Worm (Caenorhabditis elegans) whole organism, L2 larva: Measurements from ENCODE around the gene Y37D8A.5.

Experiments used
- F13H6.1 ChIP-seq: sonication (generic microtip); optimal IDR thresholded peaks from 2 replicates; lab custom pipeline; 2016; ENCODE audit warnings: missing genetic modification characterization, missing compliant biosample characterization
- R02D3.7 ChIP-seq: fragments of 150-350 bp; optimal IDR thresholded peaks from 2 replicates; lab custom pipeline; 2014; ENCODE audit warnings: missing biosample characterization, missing genetic modification characterization
- alr-1 ChIP-seq: fragments of 150-350 bp; optimal IDR thresholded peaks from 2 replicates; lab custom pipeline; 2014; ENCODE audit warnings: missing biosample characterization, missing genetic modification characterization
- ceh-16 ChIP-seq: fragments of 150-350 bp; optimal IDR thresholded peaks from 2 replicates; lab custom pipeline; 2014; ENCODE audit warnings: missing biosample characterization, missing genetic modification characterization
- ceh-82 ChIP-seq: fragments of 150-350 bp; optimal IDR thresholded peaks from 2 replicates; lab custom pipeline; 2014; ENCODE audit warnings: missing biosample characterization, missing genetic modification characterization
- crh-2 ChIP-seq: sonication (generic microtip); optimal IDR thresholded peaks from 2 replicates; lab custom pipeline; 2017; ENCODE audit warnings: missing biosample characterization, missing genetic modification characterization
- dmd-4 ChIP-seq: sonication (generic microtip); optimal IDR thresholded peaks from 2 replicates; lab custom pipeline; 2017; ENCODE audit warnings: missing biosample characterization, missing genetic modification characterization
- egl-27 ChIP-seq: sonication (generic microtip); optimal IDR thresholded peaks from 3 replicates; lab custom pipeline; 2017; ENCODE audit warnings: missing biosample characterization, missing genetic modification reagents, missing genetic modification characterization
- elt-1 ChIP-seq: fragments of 150-350 bp; optimal IDR thresholded peaks from 2 replicates; lab custom pipeline; 2014; ENCODE audit warnings: missing biosample characterization, missing genetic modification characterization
- elt-3 ChIP-seq: sonication (generic microtip); optimal IDR thresholded peaks from 2 replicates; lab custom pipeline; 2017; ENCODE audit warnings: missing biosample characterization, missing genetic modification characterization
- fos-1 ChIP-seq: fragments of 150-350 bp; optimal IDR thresholded peaks from 2 replicates; lab custom pipeline; 2014; ENCODE audit warnings: missing biosample characterization, missing genetic modification characterization
- lin-11 ChIP-seq: fragments of 150-350 bp; sonication (generic microtip); optimal IDR thresholded peaks from 2 replicates; lab custom pipeline; 2014; ENCODE audit warnings: missing biosample characterization, missing genetic modification characterization, inconsistent platforms, mixed read lengths
- lin-13 ChIP-seq: fragments of 150-350 bp; optimal IDR thresholded peaks from 2 replicates; lab custom pipeline; 2014; ENCODE audit warnings: missing biosample characterization, missing genetic modification reagents, missing genetic modification characterization
- lin-39 ChIP-seq: fragments of 150-350 bp; optimal IDR thresholded peaks from 2 replicates; lab custom pipeline; 2014; ENCODE audit warnings: missing biosample characterization, missing genetic modification reagents, missing genetic modification characterization
- lsy-2 ChIP-seq, 2 experiments: fragments of 150-350 bp in 1 of 2; sonication (generic microtip) in 1 of 2; optimal IDR thresholded peaks; 2 replicates each; lab custom pipeline; 2014 to 2017; ENCODE audit warnings: missing biosample characterization in 2 of 2, missing genetic modification characterization in 2 of 2
- mab-5 ChIP-seq: fragments of 150-350 bp; optimal IDR thresholded peaks from 2 replicates; lab custom pipeline; 2014; ENCODE audit warnings: missing biosample characterization, missing genetic modification characterization
- mbf-1 ChIP-seq: sonication (generic microtip); optimal IDR thresholded peaks from 2 replicates; lab custom pipeline; 2017; ENCODE audit warnings: missing biosample characterization, missing genetic modification characterization
- nhr-10 ChIP-seq: sonication (generic microtip); optimal IDR thresholded peaks from 2 replicates; lab custom pipeline; 2017; ENCODE audit warnings: missing biosample characterization, missing genetic modification characterization
- nhr-129 ChIP-seq: fragments of 150-350 bp; optimal IDR thresholded peaks from 2 replicates; lab custom pipeline; 2014; ENCODE audit warnings: missing biosample characterization, missing genetic modification characterization
- nhr-21 ChIP-seq: fragments of 150-350 bp; optimal IDR thresholded peaks from 2 replicates; lab custom pipeline; 2014; ENCODE audit warnings: missing biosample characterization, missing genetic modification characterization
- nhr-23 ChIP-seq: fragments of 150-350 bp; optimal IDR thresholded peaks from 2 replicates; lab custom pipeline; 2014; ENCODE audit warnings: missing biosample characterization, missing genetic modification reagents, missing genetic modification characterization
- nhr-25 ChIP-seq: fragments of 150-350 bp; sonication (generic microtip); optimal IDR thresholded peaks from 3 replicates; lab custom pipeline; 2014; ENCODE audit warnings: missing biosample characterization, missing genetic modification characterization
- nhr-6 ChIP-seq: fragments of 150-350 bp; optimal IDR thresholded peaks from 2 replicates; lab custom pipeline; 2014; ENCODE audit warnings: missing biosample characterization, missing genetic modification characterization
- nhr-77 ChIP-seq: fragments of 150-350 bp; optimal IDR thresholded peaks from 2 replicates; lab custom pipeline; 2014; ENCODE audit warnings: missing biosample characterization, missing genetic modification characterization
- peb-1 ChIP-seq: fragments of 150-350 bp; optimal IDR thresholded peaks from 2 replicates; lab custom pipeline; 2014; ENCODE audit warnings: missing biosample characterization, missing genetic modification characterization
- sem-4 ChIP-seq: fragments of 150-350 bp; optimal IDR thresholded peaks from 2 replicates; lab custom pipeline; 2014; ENCODE audit warnings: missing biosample characterization, missing genetic modification reagents, missing genetic modification characterization
- skn-1 ChIP-seq: sonication (generic microtip); optimal IDR thresholded peaks from 2 replicates; lab custom pipeline; 2017; ENCODE audit warnings: missing biosample characterization, missing genetic modification characterization
- sma-3 ChIP-seq: sonication (generic microtip); optimal IDR thresholded peaks from 2 replicates; lab custom pipeline; 2016; ENCODE audit warnings: missing genetic modification reagents, missing genetic modification characterization, missing compliant biosample characterization
- sma-9 ChIP-seq, 2 experiments: fragments of 150-350 bp in 1 of 2; sonication (generic microtip) in 1 of 2; optimal IDR thresholded peaks; 2 replicates each; lab custom pipeline; 2014 to 2016; ENCODE audit warnings: missing genetic modification characterization in 2 of 2, mild to moderate bottlenecking in 1 of 2, missing biosample characterization in 1 of 2, missing compliant biosample characterization in 1 of 2, missing genetic modification reagents in 1 of 2, moderate library complexity in 1 of 2
- snpc-4 ChIP-seq: fragments of 150-350 bp; optimal IDR thresholded peaks from 2 replicates; lab custom pipeline; 2014; ENCODE audit warnings: missing biosample characterization, missing genetic modification characterization
- unc-39 ChIP-seq: fragments of 150-350 bp; optimal IDR thresholded peaks from 2 replicates; lab custom pipeline; 2014; ENCODE audit warnings: missing biosample characterization, missing genetic modification characterization
- unc-55 ChIP-seq: fragments of 150-350 bp; sonication (generic microtip); optimal IDR thresholded peaks from 3 replicates; lab custom pipeline; 2014; ENCODE audit warnings: missing biosample characterization, missing genetic modification reagents, missing genetic modification characterization
- unc-62 ChIP-seq: fragments of 150-350 bp; optimal IDR thresholded peaks from 2 replicates; lab custom pipeline; 2014; ENCODE audit warnings: missing biosample characterization, missing genetic modification reagents, missing genetic modification characterization
- zag-1 ChIP-seq: fragments of 150-350 bp; optimal IDR thresholded peaks from 2 replicates; lab custom pipeline; 2014; ENCODE audit warnings: missing biosample characterization, missing genetic modification characterization
- ztf-1 ChIP-seq: fragments of 200-800 bp; sonication (Bioruptor generic); conservative IDR thresholded peaks from 2 replicates; pipeline ENCODE4 v1.3.6; 2022; ENCODE audit warnings: missing genetic modification characterization, missing compliant biosample characterization

Y37D8A.5 gene

DNA sequence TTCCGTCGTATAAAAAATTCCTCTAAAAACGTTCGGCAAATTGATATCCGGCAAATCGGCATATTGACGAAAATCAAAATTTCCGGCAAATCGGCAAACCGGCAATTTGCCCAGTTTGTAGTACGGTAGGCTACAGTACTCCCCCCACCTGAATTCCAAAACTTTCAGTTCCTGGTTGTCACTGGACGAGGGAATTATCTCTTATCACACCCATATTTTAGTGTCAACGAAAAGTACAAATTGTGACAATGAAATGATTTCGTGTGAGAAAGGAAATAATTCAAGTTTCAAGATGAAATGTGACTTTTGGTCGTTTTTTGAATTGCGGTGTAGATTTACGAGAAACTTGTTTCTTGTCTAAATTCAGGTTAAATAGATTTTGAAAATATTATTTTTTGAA is 22.2 kb downstream of the Y37D8A.5 start:
- TF ChIP-seq sma-9 (GFP tag; optimal IDR thresholded peaks at IDR 0.05; lab: Kevin White, UChicago) (peak; percentile 65), sma-9 (tag; optimal IDR thresholded peaks at IDR 0.05; lab: Kevin White, UChicago) (no peak), nhr-77 (tag; lab: Kevin White, UChicago) (no peak), fos-1 (tag; lab: Kevin White, UChicago) (peak; percentile 28)

DNA sequence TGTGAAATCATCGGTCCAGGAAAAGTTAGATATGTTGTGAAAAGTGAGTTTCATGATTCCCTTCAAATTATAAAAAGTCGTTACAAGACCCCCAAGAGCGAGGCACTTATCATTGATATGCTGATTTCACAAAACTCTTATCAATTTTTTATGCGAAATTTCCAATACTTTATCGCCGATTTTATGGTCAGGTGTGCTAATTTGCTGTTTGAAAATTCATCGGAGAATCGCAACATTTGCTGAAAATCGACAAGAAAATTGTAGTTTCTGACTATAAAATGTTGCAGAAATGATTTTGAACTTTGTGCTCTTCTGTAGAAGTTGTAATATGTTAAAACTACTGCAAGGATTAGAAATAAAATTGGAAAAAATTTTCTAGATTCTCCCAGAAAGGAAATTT is 23.6 kb downstream of the Y37D8A.5 start:
- TF ChIP-seq R02D3.7 (tag; lab: Kevin White, UChicago) (no peak), nhr-25 (tag; lab: Kevin White, UChicago) (no peak), nhr-23 (no peak), F13H6.1 (tag; lab: Kevin White, UChicago) (no peak), fos-1 (tag; lab: Kevin White, UChicago) (peak; percentile 39), skn-1 (no peak), nhr-6 (tag; lab: Kevin White, UChicago) (no peak), dmd-4 (no peak), sma-9 (GFP tag; optimal IDR thresholded peaks at IDR 0.05; lab: Kevin White, UChicago) (peak; percentile 39), sma-9 (tag; optimal IDR thresholded peaks at IDR 0.05; lab: Kevin White, UChicago) (no peak), ceh-16 (tag; lab: Kevin White, UChicago) (no peak), nhr-129 (tag; lab: Kevin White, UChicago) (no peak), unc-62 (no peak), crh-2 (no peak), zag-1 (tag; lab: Kevin White, UChicago) (no peak)

DNA sequence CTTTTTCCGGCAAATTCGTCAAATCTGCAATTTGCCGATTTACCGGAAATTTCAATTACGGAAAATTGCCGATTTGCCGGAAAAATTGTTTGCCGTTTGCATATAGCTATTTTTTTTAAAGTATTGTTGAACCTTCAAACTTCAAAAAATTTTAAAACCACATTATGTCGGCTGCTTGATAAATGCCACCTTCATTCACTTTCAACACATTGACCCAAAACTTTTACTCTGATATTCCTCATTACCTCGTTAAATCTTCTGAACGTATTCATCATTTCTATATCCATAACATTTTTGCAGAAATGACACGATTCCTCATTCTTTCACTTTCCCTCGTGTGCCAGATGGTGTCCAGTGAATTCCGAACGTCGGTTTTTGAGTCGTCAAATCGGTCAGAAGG is 26.2 kb downstream of the Y37D8A.5 start, which contains the start of gene Y37D8A.3:
Y37D8A.3 (plus strand) TSS at position 301 of the 400 bp plus-strand sequence.
- TF ChIP-seq F13H6.1 (tag; lab: Kevin White, UChicago) = no peak
- TF ChIP-seq egl-27 (tag; lab: Kevin White, UChicago) = no peak
- no peak for TF ChIP-seq lin-13
- no peak for TF ChIP-seq nhr-77 (tag; lab: Kevin White, UChicago)
- TF ChIP-seq nhr-25 (tag; lab: Kevin White, UChicago) = no peak
- TF ChIP-seq unc-39 = no peak
- no peak for TF ChIP-seq zag-1 (tag; lab: Kevin White, UChicago)

DNA sequence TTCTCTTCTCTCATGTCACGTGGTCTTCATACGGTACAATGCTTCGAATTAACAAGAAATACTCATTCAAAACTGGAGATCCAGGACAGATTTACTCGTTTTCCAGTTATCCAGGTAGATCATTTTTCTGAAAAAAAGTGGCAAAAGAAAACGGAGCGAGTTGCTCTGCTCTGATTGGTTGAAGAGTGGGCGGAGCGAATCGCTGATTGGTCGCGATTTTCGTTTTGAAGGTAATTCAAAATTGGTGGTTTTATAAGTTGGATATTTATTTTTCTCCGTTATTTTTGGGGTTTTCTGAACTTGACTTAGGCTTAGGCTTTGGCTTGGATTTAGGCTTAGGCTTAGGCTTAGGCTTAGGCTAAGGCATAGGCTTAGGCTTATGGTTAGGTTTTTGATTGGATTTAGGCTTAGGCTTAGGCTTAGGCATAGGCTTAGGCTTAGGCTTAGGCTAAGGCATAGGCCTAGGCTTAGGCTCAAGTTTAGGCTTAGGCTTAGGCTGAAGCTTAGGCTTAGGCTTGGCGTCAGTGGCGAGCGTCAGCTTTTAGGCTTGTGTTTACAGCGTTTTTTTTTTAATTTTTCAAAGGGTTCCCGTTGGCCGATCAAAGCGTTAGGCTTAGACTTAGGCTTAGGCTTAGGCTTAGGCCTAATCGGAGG is 32.6 kb downstream of the Y37D8A.5 start:
- TF ChIP-seq mab-5 (tag; lab: Kevin White, UChicago) (no peak), nhr-21 (tag; lab: Kevin White, UChicago) (no peak), egl-27 (tag; lab: Kevin White, UChicago) (no peak), lin-11 (tag; lab: Kevin White, UChicago) (no peak), nhr-129 (tag; lab: Kevin White, UChicago) (no peak), nhr-6 (tag; lab: Kevin White, UChicago) (no peak), sma-3 (no peak), snpc-4 (tag; lab: Kevin White, UChicago) (no peak), nhr-10 (tag; lab: Kevin White, UChicago) (no peak), peb-1 (tag; lab: Kevin White, UChicago) (no peak), ztf-1 (no peak), lin-39 (tag; lab: Kevin White, UChicago) (no peak), fos-1 (tag; lab: Kevin White, UChicago) (no peak), mbf-1 (tag; lab: Kevin White, UChicago) (no peak), F13H6.1 (tag; lab: Kevin White, UChicago) (no peak), lsy-2 (tag; optimal IDR thresholded peaks at IDR 0.05; lab: Kevin White, UChicago) (no peak), alr-1 (no peak), sma-9 (GFP tag; optimal IDR thresholded peaks at IDR 0.05; lab: Kevin White, UChicago) (no peak), sma-9 (tag; optimal IDR thresholded peaks at IDR 0.05; lab: Kevin White, UChicago) (no peak), elt-1 (tag; lab: Kevin White, UChicago) (no peak)

DNA sequence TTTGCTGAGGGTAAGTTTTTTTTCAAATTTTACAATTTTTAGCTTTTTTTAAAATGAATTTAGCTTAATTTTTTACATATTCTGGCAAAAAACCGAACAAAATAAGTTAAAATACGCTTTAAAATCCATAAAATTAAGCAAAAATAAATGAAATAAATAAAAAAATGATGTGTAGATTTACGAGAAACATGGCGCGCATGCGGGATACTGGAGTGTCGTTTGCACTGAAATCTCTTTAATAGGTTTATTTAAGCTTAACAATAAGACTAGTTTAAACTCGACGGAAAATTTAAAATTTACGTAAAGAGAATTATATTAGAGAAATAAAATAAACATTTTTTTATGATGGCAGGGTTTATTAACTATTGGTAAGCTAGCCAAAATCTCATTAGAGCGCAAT is 34.0 kb downstream of the Y37D8A.5 start:
- TF ChIP-seq lsy-2 (tag; optimal IDR thresholded peaks at IDR 0.05; lab: Kevin White, UChicago) (peak in 1 of 2 experiments; percentile 47), lin-13 (peak; percentile 3), elt-3 (tag; lab: Kevin White, UChicago) (no peak), ceh-82 (tag; lab: Kevin White, UChicago) (no peak), unc-55 (GFP tag; lab: Kevin White, UChicago) (peak; percentile 46), sem-4 (tag; lab: Kevin White, UChicago) (no peak), alr-1 (no peak)
- TF ChIP-seq, all 48 proteins: peak for 3
